Fruit fly (Drosophila melanogaster): Measurements from ENCODE around the gene CG34287.

dm6 chr3R:5881308-5881707 is 28.2 kb downstream of the CG34287 start:
- TF ChIP-seq EcR (GFP tag; optimal IDR thresholded peaks at IDR 0.05) (no peak), CG8478 (optimal IDR thresholded peaks at IDR 0.05) (no peak), psq (optimal IDR thresholded peaks at IDR 0.05) (no peak), usp (GFP tag; optimal IDR thresholded peaks at IDR 0.05) (no peak), pan (optimal IDR thresholded peaks at IDR 0.05) (no peak)
